Worm (Caenorhabditis elegans): ENCODE data around the gene clec-151.

ce11 chrIII:4671491-4671890 is 43.2 kb downstream of the clec-151 start, which contains the start of gene T23F11.11:
- TF ChIP-seq pha-4 (tag; optimal IDR thresholded peaks at IDR 0.05) (no peak), mes-4 (tag; optimal IDR thresholded peaks at IDR 0.05) (no peak), efl-1 (GFP tag; optimal IDR thresholded peaks at IDR 0.05) (no peak), mcd-1 (GFP tag; IDR thresholded peaks at IDR 0.05) (no peak), lin-35 (GFP tag; optimal IDR thresholded peaks at IDR 0.05) (no peak), dpl-1 (GFP tag; optimal IDR thresholded peaks at IDR 0.05) (no peak), snpc-1.1 (tag; optimal IDR thresholded peaks at IDR 0.05; ENCODE audit: insufficient read depth) (no peak), sea-2 (GFP tag; IDR thresholded peaks at IDR 0.05) (no peak), ZK185.1 (tag; optimal IDR thresholded peaks at IDR 0.05; ENCODE audit: poor library complexity, severe bottlenecking) (no peak), ztf-6 (GFP tag; IDR thresholded peaks at IDR 0.05) (no peak), F57C9.4 (tag; optimal IDR thresholded peaks at IDR 0.05) (no peak)

Data from whole organism, young adult.